Worm (Caenorhabditis elegans): ENCODE results near the gene fbxb-82.
A peak's percentile ranks its signal among the peaks of the same experiment; 100 is the strongest.

Gene fbxb-82

ce11 chrIII:143121-143520, at the start of gene fbxb-82:
Gene fbxb-82 (minus strand): TSS chrIII:143221.
- TF ChIP-seq hlh-30 (tag; optimal IDR thresholded peaks at IDR 0.05; ENCODE audit: insufficient read depth), result no peak
- TF ChIP-seq unc-55 (GFP tag; optimal IDR thresholded peaks at IDR 0.05), result no peak
- TF ChIP-seq pax-1 (tag; optimal IDR thresholded peaks at IDR 0.05), result no peak
- no peak for TF ChIP-seq dmd-4 (tag; optimal IDR thresholded peaks at IDR 0.05; ENCODE audit: borderline replicate concordance)
- no peak for TF ChIP-seq pat-9 (tag; optimal IDR thresholded peaks at IDR 0.05)

- TF ChIP-seq T23F11.4 (GFP tag; optimal IDR thresholded peaks at IDR 0.05), result no peak
- TF ChIP-seq ttx-3 (tag; optimal IDR thresholded peaks at IDR 0.05), result no peak
- no peak for TF ChIP-seq mec-3 (tag; optimal IDR thresholded peaks at IDR 0.05; ENCODE audit: borderline replicate concordance)
- TF ChIP-seq rnt-1 (tag; optimal IDR thresholded peaks at IDR 0.05), result no peak
- TF ChIP-seq eyg-1 (tag; optimal IDR thresholded peaks at IDR 0.05), result no peak
- TF ChIP-seq pat-9 (tag; optimal IDR thresholded peaks at IDR 0.05), result no peak
- no peak for TF ChIP-seq C08G9.2 (tag; optimal IDR thresholded peaks at IDR 0.05)
Observed at ce11 chrIII:191803-192202, 48.8 kb upstream of the fbxb-82 start, which contains the start of gene sec-20. Gene sec-20 (plus strand): TSS chrIII:192103.

ce11 chrIII:190686-191085, 47.7 kb upstream of the fbxb-82 start, which contains the start of gene cox-17:
Gene cox-17 (plus strand): TSS chrIII:190986.
- TF ChIP-seq sox-4 (tag; optimal IDR thresholded peaks at IDR 0.05), result no peak
- no peak for TF ChIP-seq unc-3 (GFP tag; conservative IDR thresholded peaks at IDR 0.05)
- TF ChIP-seq unc-3 (tag; optimal IDR thresholded peaks at IDR 0.05), result no peak
- TF ChIP-seq nhr-11 (tag; optimal IDR thresholded peaks at IDR 0.05), result no peak
- no peak for TF ChIP-seq elt-4 (tag; optimal IDR thresholded peaks at IDR 0.05)
- no peak for TF ChIP-seq pros-1 (tag; optimal IDR thresholded peaks at IDR 0.05)
- no peak for TF ChIP-seq pag-3 (tag; optimal IDR thresholded peaks at IDR 0.05; ENCODE audit: borderline replicate concordance)
- no peak for TF ChIP-seq syd-9 (tag; optimal IDR thresholded peaks at IDR 0.05)

ce11 chrIII:189280-189679, 46.3 kb upstream of the fbxb-82 start:
- TF ChIP-seq dmd-4 (tag; optimal IDR thresholded peaks at IDR 0.05; ENCODE audit: borderline replicate concordance) (no peak), ceh-48 (tag; optimal IDR thresholded peaks at IDR 0.05) (no peak), fax-1 (tag; optimal IDR thresholded peaks at IDR 0.05) (no peak), T23F11.4 (GFP tag; optimal IDR thresholded peaks at IDR 0.05) (no peak), unc-55 (GFP tag; optimal IDR thresholded peaks at IDR 0.05) (no peak), pros-1 (tag; optimal IDR thresholded peaks at IDR 0.05) (no peak), elt-2 (tag; optimal IDR thresholded peaks at IDR 0.05) (no peak), hlh-15 (tag; optimal IDR thresholded peaks at IDR 0.05) (no peak), C38D4.7 (GFP tag; optimal IDR thresholded peaks at IDR 0.05) (no peak), fkh-6 (tag; optimal IDR thresholded peaks at IDR 0.05) (no peak), pha-2 (tag; optimal IDR thresholded peaks at IDR 0.05) (no peak), unc-86 (tag; optimal IDR thresholded peaks at IDR 0.05) (no peak), pat-9 (tag; optimal IDR thresholded peaks at IDR 0.05) (no peak), zip-5 (tag; optimal IDR thresholded peaks at IDR 0.05) (no peak), npax-4 (tag; optimal IDR thresholded peaks at IDR 0.05) (no peak)

ce11 chrIII:188426-188888, 45.4 kb upstream of the fbxb-82 start, which contains the start of gene ubc-20:
Gene ubc-20 (plus strand): TSS chrIII:188838.
- TF ChIP-seq ceh-14 (tag; optimal IDR thresholded peaks at IDR 0.05) (no peak), ceh-48 (tag; optimal IDR thresholded peaks at IDR 0.05) (peak; percentile 53)

ce11 chrIII:187829-188228, 44.8 kb upstream of the fbxb-82 start, which contains the start of gene mxl-2:
Gene mxl-2 (minus strand): TSS chrIII:188131.
- TF ChIP-seq pat-9 (tag; optimal IDR thresholded peaks at IDR 0.05), result no peak
- no peak for TF ChIP-seq ceh-34 (tag; optimal IDR thresholded peaks at IDR 0.05)
- TF ChIP-seq ceh-18 (tag; optimal IDR thresholded peaks at IDR 0.05), result no peak
- no peak for TF ChIP-seq syd-9 (tag; optimal IDR thresholded peaks at IDR 0.05)
- TF ChIP-seq npax-4 (tag; optimal IDR thresholded peaks at IDR 0.05), result no peak
- no peak for TF ChIP-seq pros-1 (tag; optimal IDR thresholded peaks at IDR 0.05)
- TF ChIP-seq nhr-11 (tag; optimal IDR thresholded peaks at IDR 0.05), result no peak
- TF ChIP-seq odd-2 (tag; optimal IDR thresholded peaks at IDR 0.05), result no peak
- TF ChIP-seq fkh-10 (GFP tag; optimal IDR thresholded peaks at IDR 0.05), result no peak
- TF ChIP-seq dve-1 (tag; optimal IDR thresholded peaks at IDR 0.05), result no peak
- TF ChIP-seq elt-2 (tag; optimal IDR thresholded peaks at IDR 0.05), result no peak
- no peak for TF ChIP-seq hlh-8 (tag; optimal IDR thresholded peaks at IDR 0.05)
- TF ChIP-seq F13H6.1 (tag; optimal IDR thresholded peaks at IDR 0.05), result no peak
- no peak for TF ChIP-seq lim-6 (tag; optimal IDR thresholded peaks at IDR 0.05)
- TF ChIP-seq fax-1 (tag; optimal IDR thresholded peaks at IDR 0.05), result no peak
- TF ChIP-seq ama-1 (optimal IDR thresholded peaks at IDR 0.05), result no peak
- no peak for TF ChIP-seq tbx-7 (tag; optimal IDR thresholded peaks at IDR 0.05)
- no peak for TF ChIP-seq ceh-2 (tag; optimal IDR thresholded peaks at IDR 0.05)
- no peak for TF ChIP-seq ceh-14 (tag; optimal IDR thresholded peaks at IDR 0.05)
- no peak for TF ChIP-seq dmd-4 (tag; optimal IDR thresholded peaks at IDR 0.05; ENCODE audit: borderline replicate concordance)

Data from whole organism, late embryonic.